Worm (Caenorhabditis elegans): ENCODE data around the gene str-181.

The str-181 gene

DNA sequence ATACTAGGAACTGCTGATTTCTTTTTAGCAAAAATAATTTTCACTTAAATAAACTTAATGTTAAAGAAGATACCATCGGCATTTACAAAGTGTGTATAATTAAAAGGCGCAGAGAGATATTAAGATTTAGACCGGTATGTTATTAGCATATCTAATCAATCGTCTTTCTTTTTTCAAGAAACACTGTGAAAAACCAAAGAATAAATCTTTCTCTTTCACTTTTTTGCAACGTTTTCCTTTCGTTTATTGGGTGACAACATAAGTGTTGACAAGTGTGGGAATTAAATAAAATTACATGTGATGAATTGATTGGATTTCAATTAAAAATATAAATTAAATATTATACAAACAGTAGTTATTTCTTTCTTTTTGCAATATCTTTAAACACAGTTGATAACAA, 33.9 kb upstream of the str-181 start, which contains the start of gene C15C8.8:
C15C8.8 (minus strand) TSS at position 101 of the 400 bp plus-strand sequence.
- no peak for TF ChIP-seq nhr-43 (tag; optimal IDR thresholded peaks at IDR 0.05; ENCODE audit: poor library complexity, severe bottlenecking)
- no peak for TF ChIP-seq fkh-2 (tag; optimal IDR thresholded peaks at IDR 0.05)
- no peak for TF ChIP-seq zag-1 (tag; optimal IDR thresholded peaks at IDR 0.05)
- TF ChIP-seq pha-4 (tag; optimal IDR thresholded peaks at IDR 0.05): no peak
- no peak for TF ChIP-seq unc-39 (tag; optimal IDR thresholded peaks at IDR 0.05)
- TF ChIP-seq fkh-10 (GFP tag; optimal IDR thresholded peaks at IDR 0.05): no peak
- TF ChIP-seq elt-3 (tag; optimal IDR thresholded peaks at IDR 0.05): no peak
- TF ChIP-seq skn-1 (tag; optimal IDR thresholded peaks at IDR 0.05): no peak
- TF ChIP-seq pqm-1 (tag; optimal IDR thresholded peaks at IDR 0.05): no peak
- TF ChIP-seq egl-27 (tag; optimal IDR thresholded peaks at IDR 0.05): no peak
- no peak for TF ChIP-seq nhr-25 (tag; optimal IDR thresholded peaks at IDR 0.05)
- no peak for TF ChIP-seq daf-12 (tag; optimal IDR thresholded peaks at IDR 0.05)
- no peak for TF ChIP-seq tbx-2 (tag; optimal IDR thresholded peaks at IDR 0.05)
- TF ChIP-seq nhr-237 (tag; optimal IDR thresholded peaks at IDR 0.05): no peak
- TF ChIP-seq ama-1 (optimal IDR thresholded peaks at IDR 0.05): no peak
- TF ChIP-seq elt-2 (tag; optimal IDR thresholded peaks at IDR 0.05): no peak
- no peak for TF ChIP-seq nhr-12 (tag; optimal IDR thresholded peaks at IDR 0.05)
- no peak for TF ChIP-seq jun-1 (tag; optimal IDR thresholded peaks at IDR 0.05)

DNA sequence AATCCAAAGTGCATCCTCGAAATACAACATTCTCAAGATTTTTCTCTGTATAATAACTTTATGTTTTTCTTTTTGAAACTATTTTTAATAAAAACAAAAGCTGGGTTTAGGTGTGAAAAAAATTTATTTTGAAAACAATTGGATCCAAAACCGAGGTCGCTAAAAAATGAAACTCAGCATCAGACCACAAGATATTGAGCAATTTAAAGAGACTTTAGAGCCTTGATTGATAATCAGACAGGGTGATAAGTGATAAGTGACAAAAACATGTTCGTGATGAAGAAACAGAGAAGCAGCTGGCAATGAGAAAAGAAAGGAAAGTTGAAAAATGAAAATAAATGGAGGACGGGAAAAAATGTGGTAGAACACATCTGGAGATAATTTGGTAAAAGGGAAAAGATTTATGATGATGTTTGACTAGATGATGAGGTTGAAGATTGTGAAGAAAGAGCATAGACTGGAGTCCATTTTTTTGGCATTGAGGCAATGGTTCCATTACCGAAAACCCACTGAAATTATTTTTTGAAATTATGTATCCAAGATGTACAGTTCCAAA, 33.1 kb upstream of the str-181 start, which contains the start of gene C15C8.6:
C15C8.6 (minus strand) TSS at position 51 of the 556 bp plus-strand sequence.
- TF ChIP-seq tbx-2 (tag; optimal IDR thresholded peaks at IDR 0.05) (no peak), nfya-1 (tag; optimal IDR thresholded peaks at IDR 0.05; ENCODE audit: insufficient read depth) (no peak), fkh-10 (GFP tag; optimal IDR thresholded peaks at IDR 0.05) (no peak), lin-15B (tag; optimal IDR thresholded peaks at IDR 0.05) (no peak), unc-62 (GFP tag; optimal IDR thresholded peaks at IDR 0.05) (no peak), daf-12 (tag; optimal IDR thresholded peaks at IDR 0.05) (no peak), snpc-4 (tag; optimal IDR thresholded peaks at IDR 0.05) (no peak)

DNA sequence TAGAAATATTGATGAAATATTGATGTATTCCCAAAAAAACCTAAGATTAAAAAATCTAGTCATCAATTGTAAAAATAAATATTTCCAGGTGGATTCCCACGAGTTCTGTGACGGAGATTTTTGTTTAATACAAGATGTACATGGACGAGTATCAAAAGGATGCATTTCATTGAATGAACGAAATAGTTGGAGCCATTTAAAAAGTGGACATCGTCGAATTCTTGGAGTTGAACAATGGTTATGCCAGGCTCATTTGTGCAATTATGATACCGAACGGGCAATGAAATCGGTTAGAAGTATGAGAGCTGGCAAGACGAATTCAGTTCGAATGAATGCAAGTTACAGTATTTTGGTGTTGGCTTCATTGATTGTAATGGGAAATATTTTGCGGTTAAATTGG, 31.0 kb upstream of the str-181 start:
- no peak for TF ChIP-seq snpc-4 (tag; optimal IDR thresholded peaks at IDR 0.05)

DNA sequence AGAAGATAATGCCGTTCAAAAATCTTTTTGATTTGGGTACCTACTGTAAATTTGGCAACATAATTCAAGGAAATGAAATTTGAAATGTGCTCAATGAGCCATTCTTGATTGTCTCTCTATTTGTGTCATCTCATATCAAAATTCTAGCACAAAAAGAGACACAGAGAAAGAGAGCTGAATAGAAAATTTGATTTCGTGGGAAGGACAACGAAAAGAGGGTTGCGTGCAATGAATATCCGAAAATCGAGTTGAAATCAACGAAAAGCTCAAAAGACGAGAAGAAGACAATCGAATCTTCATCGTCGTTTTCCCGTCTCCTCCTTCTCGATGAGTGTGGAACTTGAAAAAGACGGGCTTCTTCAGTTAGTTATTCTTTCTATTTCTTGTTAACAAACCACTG, 29.3 kb upstream of the str-181 start, which contains the start of gene C15C8.5:
C15C8.5 (plus strand) TSS at position 152 of the 400 bp plus-strand sequence.
- TF ChIP-seq fkh-10 (GFP tag; optimal IDR thresholded peaks at IDR 0.05): peak; percentile 88
- no peak for TF ChIP-seq zag-1 (tag; optimal IDR thresholded peaks at IDR 0.05)

ce11 chrV:12747431-12747830, 28.9 kb upstream of the str-181 start, which contains the start of gene C15C8.4:
Gene C15C8.4 (minus strand): TSS chrV:12747463.
- TF ChIP-seq egl-27 (tag; optimal IDR thresholded peaks at IDR 0.05): no peak
- peak; percentile 54 for TF ChIP-seq elt-1 (tag; optimal IDR thresholded peaks at IDR 0.05)
- peak; percentile 18 for TF ChIP-seq ceh-28 (tag; optimal IDR thresholded peaks at IDR 0.05)
- peak; percentile 6 for TF ChIP-seq nfya-1 (tag; optimal IDR thresholded peaks at IDR 0.05; ENCODE audit: insufficient read depth)
- TF ChIP-seq mdl-1 (tag; optimal IDR thresholded peaks at IDR 0.05): no peak
- peak; percentile 45 for TF ChIP-seq lin-15B (tag; optimal IDR thresholded peaks at IDR 0.05)

DNA sequence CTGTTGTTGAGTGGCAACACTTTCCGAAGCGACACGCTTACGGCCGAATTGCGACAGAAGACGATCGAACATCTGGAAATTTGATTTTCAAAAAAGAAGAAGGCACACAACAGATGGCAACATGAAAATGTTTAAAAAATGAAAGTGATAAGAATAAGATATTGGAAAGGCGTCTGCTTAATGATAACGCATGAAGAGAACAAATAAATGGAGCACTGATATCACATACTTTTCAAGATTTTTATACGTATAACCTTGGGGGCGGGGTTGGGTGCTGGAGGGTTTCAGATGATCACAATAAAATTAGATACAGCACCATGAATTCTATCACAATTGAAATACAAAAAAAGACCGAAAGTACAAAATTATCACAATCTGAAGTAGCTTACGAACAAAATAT, 26.5 kb upstream of the str-181 start, which contains the start of gene C15C8.7:
C15C8.7 (minus strand) TSS at position 72 of the 400 bp plus-strand sequence.
- peak; percentile 42 for TF ChIP-seq pqm-1 (tag; optimal IDR thresholded peaks at IDR 0.05)
- TF ChIP-seq zag-1 (tag; optimal IDR thresholded peaks at IDR 0.05): no peak
- TF ChIP-seq unc-62 (GFP tag; optimal IDR thresholded peaks at IDR 0.05): no peak
- TF ChIP-seq R02D3.7 (tag; optimal IDR thresholded peaks at IDR 0.05): no peak
- TF ChIP-seq ceh-82 (tag; optimal IDR thresholded peaks at IDR 0.05): no peak
- peak; percentile 92 for TF ChIP-seq elt-2 (tag; optimal IDR thresholded peaks at IDR 0.05)

DNA sequence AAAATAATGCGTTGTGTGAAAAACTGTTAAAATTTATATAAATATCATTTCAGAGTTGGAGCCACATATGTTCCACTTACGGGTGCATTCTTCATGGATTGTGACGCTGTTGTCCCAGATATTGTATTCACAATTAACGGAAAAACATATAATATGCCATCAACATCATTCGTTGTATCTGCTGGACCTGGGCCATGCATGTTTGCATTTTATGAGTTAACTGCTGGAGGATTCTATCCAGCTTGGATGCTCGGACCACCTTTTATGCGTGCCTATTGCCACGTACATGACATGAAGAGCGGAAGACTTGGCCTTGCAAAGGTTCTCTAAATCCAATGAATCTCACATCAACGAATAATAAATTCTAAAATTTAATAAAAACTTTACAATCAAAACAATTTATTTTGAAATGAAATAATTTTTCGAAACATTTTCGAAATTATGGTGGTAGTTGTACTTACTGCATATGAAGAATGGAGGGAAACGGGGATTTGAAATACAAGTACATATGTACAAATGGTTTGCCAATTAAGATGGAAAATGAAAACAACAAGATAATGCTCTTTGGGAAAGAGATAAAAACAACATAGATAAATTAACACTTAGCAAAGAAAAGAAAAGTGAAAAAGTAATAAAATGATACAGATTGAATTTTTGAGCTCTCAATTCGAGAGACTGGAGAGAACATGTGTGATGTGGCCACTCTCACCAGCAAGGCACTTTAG, 25.4 kb upstream of the str-181 start:
- TF ChIP-seq nhr-67 (tag; optimal IDR thresholded peaks at IDR 0.05) (no peak), lin-39 (tag; optimal IDR thresholded peaks at IDR 0.05) (no peak), elt-2 (tag; optimal IDR thresholded peaks at IDR 0.05) (peak; percentile 28)

Measured in whole organism, L3 larva.